Worm (Caenorhabditis elegans): ENCODE results near the gene Y82E9BR.8.

Gene Y82E9BR.8

ce11 chrIII:1315038-1315437, 42.8 kb downstream of the Y82E9BR.8 start, which contains the start of the genes fbxa-80 and fbxa-19:
fbxa-80 (minus strand) TSS chrIII:1315210.
fbxa-19 (plus strand) TSS chrIII:1315401.
- TF ChIP-seq nhr-28 (tag; optimal IDR thresholded peaks at IDR 0.05) (peak; percentile 77), pqm-1 (tag; optimal IDR thresholded peaks at IDR 0.05) (peak; percentile 80), daf-16 (GFP tag; optimal IDR thresholded peaks at IDR 0.05) (no peak), daf-16 (tag; optimal IDR thresholded peaks at IDR 0.05) (peak; percentile 56), dpl-1 (GFP tag; optimal IDR thresholded peaks at IDR 0.05) (no peak), gei-8 (GFP tag; optimal IDR thresholded peaks at IDR 0.05) (no peak), zip-11 (GFP tag; IDR thresholded peaks at IDR 0.05) (no peak), hif-1 (tag; optimal IDR thresholded peaks at IDR 0.05) (no peak), F44E2.7 (GFP tag; IDR thresholded peaks at IDR 0.05) (no peak), dmd-6 (GFP tag; IDR thresholded peaks at IDR 0.05) (peak; percentile 46), hlh-11 (tag; optimal IDR thresholded peaks at IDR 0.05) (peak; percentile 20)

ce11 chrIII:1314283-1314682, 43.6 kb downstream of the Y82E9BR.8 start:
- TF ChIP-seq unc-62 (GFP tag; optimal IDR thresholded peaks at IDR 0.05 in 1 of 2) (peak in 1 of 2 experiments; percentile 95), unc-62 (tag; optimal IDR thresholded peaks at IDR 0.05) (no peak), mxl-3 (GFP tag; optimal IDR thresholded peaks at IDR 0.05) (no peak), mes-2 (tag; optimal IDR thresholded peaks at IDR 0.05; ENCODE audit: poor library complexity, severe bottlenecking) (no peak)

- TF ChIP-seq tag-97 (GFP tag; IDR thresholded peaks at IDR 0.05): no peak
- no peak for TF ChIP-seq mxl-2 (GFP tag; conservative IDR thresholded peaks at IDR 0.05)
- TF ChIP-seq pqm-1 (tag; optimal IDR thresholded peaks at IDR 0.05): no peak
- no peak for TF ChIP-seq nhr-28 (tag; optimal IDR thresholded peaks at IDR 0.05)
- TF ChIP-seq spr-3 (GFP tag; optimal IDR thresholded peaks at IDR 0.05): no peak
- TF ChIP-seq hlh-11 (tag; optimal IDR thresholded peaks at IDR 0.05): no peak
- TF ChIP-seq nhr-77 (tag; optimal IDR thresholded peaks at IDR 0.05): no peak
- no peak for TF ChIP-seq mes-2 (tag; optimal IDR thresholded peaks at IDR 0.05; ENCODE audit: poor library complexity, severe bottlenecking)
- TF ChIP-seq nhr-42 (GFP tag; IDR thresholded peaks at IDR 0.05): no peak
- TF ChIP-seq ztf-7 (tag; optimal IDR thresholded peaks at IDR 0.05): no peak
- no peak for TF ChIP-seq vab-7 (GFP tag; IDR thresholded peaks at IDR 0.05)
- TF ChIP-seq ceh-82 (tag; optimal IDR thresholded peaks at IDR 0.05): no peak
- no peak for TF ChIP-seq ceh-32 (tag; optimal IDR thresholded peaks at IDR 0.05; ENCODE audit: poor library complexity)
- TF ChIP-seq unc-62 (GFP tag; optimal IDR thresholded peaks at IDR 0.05 in 1 of 2): no peak
- no peak for TF ChIP-seq unc-62 (tag; optimal IDR thresholded peaks at IDR 0.05)
- TF ChIP-seq attf-4 (tag; optimal IDR thresholded peaks at IDR 0.05): no peak
- no peak for TF ChIP-seq F26F4.8 (GFP tag; conservative IDR thresholded peaks at IDR 0.05)
Observed at ce11 chrIII:1311367-1311766, 46.5 kb downstream of the Y82E9BR.8 start.

ce11 chrIII:1308887-1309286, 49.0 kb downstream of the Y82E9BR.8 start, which contains the start of gene Y82E9BL.12:
Y82E9BL.12 (plus strand) TSS chrIII:1309187.
- no peak for TF ChIP-seq ceh-28 (tag; optimal IDR thresholded peaks at IDR 0.05)
- no peak for TF ChIP-seq hlh-30 (tag; optimal IDR thresholded peaks at IDR 0.05; ENCODE audit: insufficient read depth)
- TF ChIP-seq jun-1 (tag; optimal IDR thresholded peaks at IDR 0.05): no peak
- no peak for TF ChIP-seq ctbp-1 (GFP tag; IDR thresholded peaks at IDR 0.05)
- TF ChIP-seq lin-1 (GFP tag; IDR thresholded peaks at IDR 0.05): no peak
- no peak for TF ChIP-seq duxl-1 (tag; optimal IDR thresholded peaks at IDR 0.05; ENCODE audit: poor library complexity)
- no peak for TF ChIP-seq T26A8.4 (GFP tag; IDR thresholded peaks at IDR 0.05)
- TF ChIP-seq nhr-48 (tag; optimal IDR thresholded peaks at IDR 0.05): no peak
- TF ChIP-seq ama-1 (optimal IDR thresholded peaks at IDR 0.05): no peak
- no peak for TF ChIP-seq ceh-82 (tag; optimal IDR thresholded peaks at IDR 0.05)
- no peak for TF ChIP-seq F49E8.2 (tag; optimal IDR thresholded peaks at IDR 0.05; ENCODE audit: borderline replicate concordance)
- no peak for TF ChIP-seq hlh-11 (tag; optimal IDR thresholded peaks at IDR 0.05)
- no peak for TF ChIP-seq lin-15B (tag; optimal IDR thresholded peaks at IDR 0.05)
- no peak for TF ChIP-seq mep-1 (tag; optimal IDR thresholded peaks at IDR 0.05)

Measured in whole organism, L4 larva.